Fruit fly (Drosophila melanogaster) whole organism, adult: ENCODE data around the gene CalpC.

Source experiments
- CG11617 ChIP-seq: fragments of 200-800 bp; sonication (Bioruptor generic); optimal IDR thresholded peaks from 2 replicates; lab custom pipeline; 2017; ENCODE audit warnings: mild to moderate bottlenecking, missing biosample characterization, missing genetic modification reagents, missing genetic modification characterization
- CG12768 ChIP-seq: fragments of 200-800 bp; sonication (Bioruptor generic); optimal IDR thresholded peaks from 2 replicates; lab custom pipeline; 2017; ENCODE audit warnings: missing biosample characterization, missing genetic modification characterization, mild to moderate bottlenecking, moderate library complexity, missing genetic modification reagents
- CG14711 ChIP-seq: fragments of 200-800 bp; sonication (Bioruptor generic); optimal IDR thresholded peaks from 2 replicates; lab custom pipeline; 2018; ENCODE audit warnings: missing biosample characterization, mild to moderate bottlenecking, missing genetic modification characterization, moderate library complexity
- CG1620 ChIP-seq: fragments of 200-800 bp; sonication (Bioruptor generic); optimal IDR thresholded peaks from 2 replicates; lab custom pipeline; 2016; ENCODE audit warnings: missing biosample characterization, missing genetic modification characterization
- CG33017 ChIP-seq: fragments of 200-800 bp; sonication (Bioruptor generic); optimal IDR thresholded peaks from 2 replicates; lab custom pipeline; 2018; ENCODE audit warnings: missing biosample characterization, mild to moderate bottlenecking, missing genetic modification characterization, moderate library complexity
- CG5204 ChIP-seq: fragments of 200-800 bp; sonication (Bioruptor generic); optimal IDR thresholded peaks from 2 replicates; lab custom pipeline; 2016; ENCODE audit warnings: missing biosample characterization, missing genetic modification characterization
- CG7045 ChIP-seq: fragments of 200-800 bp; sonication (Bioruptor generic); optimal IDR thresholded peaks from 2 replicates; lab custom pipeline; 2017; ENCODE audit warnings: missing biosample characterization, mild to moderate bottlenecking, missing genetic modification characterization
- CG7101 ChIP-seq: fragments of 200-800 bp; sonication (Bioruptor generic); optimal IDR thresholded peaks from 2 replicates; lab custom pipeline; 2018; ENCODE audit warnings: missing biosample characterization, mild to moderate bottlenecking, missing genetic modification characterization, moderate library complexity
- Clk ChIP-seq: fragments of 200-800 bp; sonication (Bioruptor generic); optimal IDR thresholded peaks from 2 replicates; lab custom pipeline; 2017; ENCODE audit warnings: missing biosample characterization, missing genetic modification characterization
- Crg-1 ChIP-seq: fragments of 200-800 bp; sonication (Bioruptor generic); optimal IDR thresholded peaks from 2 replicates; lab custom pipeline; 2016; ENCODE audit warnings: missing biosample characterization, missing genetic modification characterization
- Hr96 ChIP-seq: fragments of 200-800 bp; sonication (Bioruptor generic); optimal IDR thresholded peaks from 2 replicates; lab custom pipeline; 2016; ENCODE audit warnings: missing biosample characterization, missing genetic modification characterization
- Mnt ChIP-seq: fragments of 200-800 bp; sonication (Bioruptor generic); optimal IDR thresholded peaks from 2 replicates; lab custom pipeline; 2016; ENCODE audit warnings: missing biosample characterization, mild to moderate bottlenecking, missing genetic modification characterization
- bab1 ChIP-seq: fragments of 200-800 bp; sonication (Bioruptor generic); optimal IDR thresholded peaks from 3 replicates; lab custom pipeline; 2019; ENCODE audit warnings: missing biosample characterization, mild to moderate bottlenecking, missing genetic modification characterization, moderate library complexity
- cic ChIP-seq: fragments of 200-800 bp; sonication (Bioruptor generic); optimal IDR thresholded peaks from 2 replicates; lab custom pipeline; 2017; ENCODE audit warnings: missing biosample characterization, mild to moderate bottlenecking, missing genetic modification characterization, moderate library complexity
- cnc ChIP-seq, 2 experiments: fragments of >200 bp; optimal IDR thresholded peaks; 2 replicates each; lab custom pipeline; 2017
- kay ChIP-seq: fragments of 200-800 bp; sonication (Bioruptor generic); peaks from one replicate; lab custom pipeline; 2016; ENCODE audit warnings: missing biosample characterization, missing genetic modification characterization, borderline replicate concordance
- ovo ChIP-seq: fragments of 200-800 bp; sonication (Bioruptor generic); optimal IDR thresholded peaks from 2 replicates; lab custom pipeline; 2016; ENCODE audit warnings: missing biosample characterization, missing genetic modification characterization
- pad ChIP-seq: fragments of 200-800 bp; sonication (Bioruptor generic); optimal IDR thresholded peaks from 3 replicates; lab custom pipeline; 2017; ENCODE audit warnings: missing biosample characterization, missing genetic modification characterization, mild to moderate bottlenecking, moderate library complexity, missing genetic modification reagents
- tj ChIP-seq: fragments of 200-800 bp; sonication (Bioruptor generic); optimal IDR thresholded peaks from 3 replicates; lab custom pipeline; 2017; ENCODE audit warnings: missing biosample characterization, mild to moderate bottlenecking, missing genetic modification characterization, moderate library complexity
- toe ChIP-seq: fragments of 200-800 bp; sonication (Bioruptor generic); optimal IDR thresholded peaks from 2 replicates; lab custom pipeline; 2016; ENCODE audit warnings: missing biosample characterization, missing genetic modification characterization

Gene CalpC

dm6 chrX:16292646-16293045 is 32.9 kb upstream of the CalpC start:
- TF ChIP-seq cic (GFP tag; lab: Kevin White, UChicago), result no peak
- TF ChIP-seq toe (GFP tag; lab: Kevin White, UChicago), result no peak
- no peak for TF ChIP-seq Mnt
- no peak for TF ChIP-seq CG5204 (GFP tag; lab: Kevin White, UChicago)
- TF ChIP-seq Hr96, result no peak
- no peak for TF ChIP-seq CG33017 (tag; lab: Kevin White, UChicago)
- TF ChIP-seq Crg-1 (GFP tag; lab: Kevin White, UChicago), result no peak
- no peak for TF ChIP-seq Clk (GFP tag; lab: Kevin White, UChicago)

- TF ChIP-seq CG14711 (tag; lab: Kevin White, UChicago) (peak; percentile 66), CG11617 (GFP tag; lab: Kevin White, UChicago) (peak; percentile 50), cic (GFP tag; lab: Kevin White, UChicago) (peak; percentile 46), Hr96 (no peak), Mnt (peak; percentile 86), cnc (optimal IDR thresholded peaks at IDR 0.05; lab: Kevin White, UChicago) (no peak), CG5204 (GFP tag; lab: Kevin White, UChicago) (no peak), CG1620 (GFP tag; lab: Kevin White, UChicago) (peak; percentile 89), kay (GFP tag; lab: Kevin White, UChicago) (no peak), CG7101 (tag; lab: Kevin White, UChicago) (peak; percentile 81), tj (GFP tag; lab: Kevin White, UChicago) (peak; percentile 94), ovo (GFP tag; lab: Kevin White, UChicago) (peak; percentile 74), CG7045 (GFP tag; lab: Kevin White, UChicago) (peak; percentile 28), CG33017 (tag; lab: Kevin White, UChicago) (peak; percentile 33), Crg-1 (GFP tag; lab: Kevin White, UChicago) (peak; percentile 89), Clk (GFP tag; lab: Kevin White, UChicago) (no peak), CG12768 (no peak), pad (GFP tag; lab: Kevin White, UChicago) (peak; percentile 68), toe (GFP tag; lab: Kevin White, UChicago) (no peak), bab1 (GFP tag; lab: Kevin White, UChicago) (peak; percentile 73)
Measured at dm6 chrX:16296423-16297292, 28.9 kb upstream of the CalpC start, which contains the start of gene CG3632. CG3632 (plus strand) TSS chrX:16296671.

- no peak for TF ChIP-seq pad (GFP tag; lab: Kevin White, UChicago)
- no peak for TF ChIP-seq toe (GFP tag; lab: Kevin White, UChicago)
- TF ChIP-seq CG7101 (tag; lab: Kevin White, UChicago), result no peak
- no peak for TF ChIP-seq cic (GFP tag; lab: Kevin White, UChicago)
- no peak for TF ChIP-seq Clk (GFP tag; lab: Kevin White, UChicago)
- TF ChIP-seq CG33017 (tag; lab: Kevin White, UChicago), result no peak
- TF ChIP-seq CG7045 (GFP tag; lab: Kevin White, UChicago), result no peak
- no peak for TF ChIP-seq bab1 (GFP tag; lab: Kevin White, UChicago)
Measured at dm6 chrX:16297618-16298017, 27.9 kb upstream of the CalpC start, which contains the start of gene ERp44. ERp44 (minus strand) TSS chrX:16297718.

- no peak for TF ChIP-seq tj (GFP tag; lab: Kevin White, UChicago)
- TF ChIP-seq CG14711 (tag; lab: Kevin White, UChicago), result peak; percentile 5
Measured at dm6 chrX:16303636-16304035, 21.9 kb upstream of the CalpC start, which contains the start of gene CG3679. CG3679 (plus strand) TSS chrX:16303870.

- TF ChIP-seq cnc (optimal IDR thresholded peaks at IDR 0.05; lab: Kevin White, UChicago) (no peak), CG7045 (GFP tag; lab: Kevin White, UChicago) (no peak), CG5204 (GFP tag; lab: Kevin White, UChicago) (no peak), CG33017 (tag; lab: Kevin White, UChicago) (no peak), Hr96 (no peak), Crg-1 (GFP tag; lab: Kevin White, UChicago) (no peak), tj (GFP tag; lab: Kevin White, UChicago) (no peak), cic (GFP tag; lab: Kevin White, UChicago) (no peak), kay (GFP tag; lab: Kevin White, UChicago) (no peak), toe (GFP tag; lab: Kevin White, UChicago) (no peak), bab1 (GFP tag; lab: Kevin White, UChicago) (no peak), CG1620 (GFP tag; lab: Kevin White, UChicago) (no peak), ovo (GFP tag; lab: Kevin White, UChicago) (no peak), CG12768 (no peak), CG7101 (tag; lab: Kevin White, UChicago) (no peak), CG11617 (GFP tag; lab: Kevin White, UChicago) (no peak), Mnt (no peak), CG14711 (tag; lab: Kevin White, UChicago) (no peak)
Measured at dm6 chrX:16308310-16308918, 17.1 kb upstream of the CalpC start, which contains the start of gene Had1. Had1 (minus strand) TSS chrX:16308667.
